Fruit fly (Drosophila melanogaster) whole organism, adult: ENCODE measurements around the gene Rab9E.
"Not testable (repeated sequence)": the region's sequence is repeated elsewhere in the genome, so short reads cannot be mapped to it uniquely, and the experiment has no call there.

Source experiments
- CG11617 ChIP-seq: fragments of 200-800 bp; sonication (Bioruptor generic); optimal IDR thresholded peaks from 2 replicates; lab custom pipeline; 2017; ENCODE audit warnings: mild to moderate bottlenecking, missing biosample characterization, missing genetic modification reagents, missing genetic modification characterization
- CG12768 ChIP-seq: fragments of 200-800 bp; sonication (Bioruptor generic); optimal IDR thresholded peaks from 2 replicates; lab custom pipeline; 2017; ENCODE audit warnings: missing biosample characterization, missing genetic modification characterization, mild to moderate bottlenecking, moderate library complexity, missing genetic modification reagents
- CG14711 ChIP-seq: fragments of 200-800 bp; sonication (Bioruptor generic); optimal IDR thresholded peaks from 2 replicates; lab custom pipeline; 2018; ENCODE audit warnings: missing biosample characterization, mild to moderate bottlenecking, missing genetic modification characterization, moderate library complexity
- CG1620 ChIP-seq: fragments of 200-800 bp; sonication (Bioruptor generic); optimal IDR thresholded peaks from 2 replicates; lab custom pipeline; 2016; ENCODE audit warnings: missing biosample characterization, missing genetic modification characterization
- CG33017 ChIP-seq: fragments of 200-800 bp; sonication (Bioruptor generic); optimal IDR thresholded peaks from 2 replicates; lab custom pipeline; 2018; ENCODE audit warnings: missing biosample characterization, mild to moderate bottlenecking, missing genetic modification characterization, moderate library complexity
- CG5204 ChIP-seq: fragments of 200-800 bp; sonication (Bioruptor generic); optimal IDR thresholded peaks from 2 replicates; lab custom pipeline; 2016; ENCODE audit warnings: missing biosample characterization, missing genetic modification characterization
- CG7045 ChIP-seq: fragments of 200-800 bp; sonication (Bioruptor generic); optimal IDR thresholded peaks from 2 replicates; lab custom pipeline; 2017; ENCODE audit warnings: missing biosample characterization, mild to moderate bottlenecking, missing genetic modification characterization
- CG7101 ChIP-seq: fragments of 200-800 bp; sonication (Bioruptor generic); optimal IDR thresholded peaks from 2 replicates; lab custom pipeline; 2018; ENCODE audit warnings: missing biosample characterization, mild to moderate bottlenecking, missing genetic modification characterization, moderate library complexity
- Clk ChIP-seq: fragments of 200-800 bp; sonication (Bioruptor generic); optimal IDR thresholded peaks from 2 replicates; lab custom pipeline; 2017; ENCODE audit warnings: missing biosample characterization, missing genetic modification characterization
- Crg-1 ChIP-seq: fragments of 200-800 bp; sonication (Bioruptor generic); optimal IDR thresholded peaks from 2 replicates; lab custom pipeline; 2016; ENCODE audit warnings: missing biosample characterization, missing genetic modification characterization
- Hr96 ChIP-seq: fragments of 200-800 bp; sonication (Bioruptor generic); optimal IDR thresholded peaks from 2 replicates; lab custom pipeline; 2016; ENCODE audit warnings: missing biosample characterization, missing genetic modification characterization
- Mnt ChIP-seq: fragments of 200-800 bp; sonication (Bioruptor generic); optimal IDR thresholded peaks from 2 replicates; lab custom pipeline; 2016; ENCODE audit warnings: missing biosample characterization, mild to moderate bottlenecking, missing genetic modification characterization
- bab1 ChIP-seq: fragments of 200-800 bp; sonication (Bioruptor generic); optimal IDR thresholded peaks from 3 replicates; lab custom pipeline; 2019; ENCODE audit warnings: missing biosample characterization, mild to moderate bottlenecking, missing genetic modification characterization, moderate library complexity
- cic ChIP-seq: fragments of 200-800 bp; sonication (Bioruptor generic); optimal IDR thresholded peaks from 2 replicates; lab custom pipeline; 2017; ENCODE audit warnings: missing biosample characterization, mild to moderate bottlenecking, missing genetic modification characterization, moderate library complexity
- cnc ChIP-seq, 2 experiments: fragments of >200 bp; optimal IDR thresholded peaks; 2 replicates each; lab custom pipeline; 2017
- kay ChIP-seq: fragments of 200-800 bp; sonication (Bioruptor generic); peaks from one replicate; lab custom pipeline; 2016; ENCODE audit warnings: missing biosample characterization, missing genetic modification characterization, borderline replicate concordance
- ovo ChIP-seq: fragments of 200-800 bp; sonication (Bioruptor generic); optimal IDR thresholded peaks from 2 replicates; lab custom pipeline; 2016; ENCODE audit warnings: missing biosample characterization, missing genetic modification characterization
- pad ChIP-seq: fragments of 200-800 bp; sonication (Bioruptor generic); optimal IDR thresholded peaks from 3 replicates; lab custom pipeline; 2017; ENCODE audit warnings: missing biosample characterization, missing genetic modification characterization, mild to moderate bottlenecking, moderate library complexity, missing genetic modification reagents
- tj ChIP-seq: fragments of 200-800 bp; sonication (Bioruptor generic); optimal IDR thresholded peaks from 3 replicates; lab custom pipeline; 2017; ENCODE audit warnings: missing biosample characterization, mild to moderate bottlenecking, missing genetic modification characterization, moderate library complexity
- toe ChIP-seq: fragments of 200-800 bp; sonication (Bioruptor generic); optimal IDR thresholded peaks from 2 replicates; lab custom pipeline; 2016; ENCODE audit warnings: missing biosample characterization, missing genetic modification characterization

Gene Rab9E

DNA sequence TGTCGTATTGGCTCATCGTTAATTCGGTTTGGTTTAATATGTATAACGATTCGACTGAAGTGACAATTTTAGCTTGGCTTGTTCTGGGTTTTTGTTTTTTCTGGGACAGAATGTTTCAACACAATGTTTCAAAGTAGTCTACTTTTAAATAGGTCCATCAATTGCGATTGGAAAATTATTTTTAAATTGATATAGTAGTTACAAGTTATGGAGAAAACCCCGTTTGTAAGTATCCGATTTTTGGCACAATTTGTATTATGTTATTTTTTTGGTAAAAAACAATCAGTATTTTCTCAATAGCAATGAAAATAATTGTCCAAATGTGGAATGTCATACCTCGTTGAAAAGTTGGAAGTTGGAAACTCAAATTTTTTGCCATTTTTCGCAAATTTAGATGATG is at the start of gene Rab9E:
TSS of gene Rab9E (minus strand) at position 101 of the 400 bp plus-strand sequence.
- not testable (repeated sequence) for TF ChIP-seq CG12768; ovo (GFP tag; lab: Kevin White, UChicago); bab1

DNA sequence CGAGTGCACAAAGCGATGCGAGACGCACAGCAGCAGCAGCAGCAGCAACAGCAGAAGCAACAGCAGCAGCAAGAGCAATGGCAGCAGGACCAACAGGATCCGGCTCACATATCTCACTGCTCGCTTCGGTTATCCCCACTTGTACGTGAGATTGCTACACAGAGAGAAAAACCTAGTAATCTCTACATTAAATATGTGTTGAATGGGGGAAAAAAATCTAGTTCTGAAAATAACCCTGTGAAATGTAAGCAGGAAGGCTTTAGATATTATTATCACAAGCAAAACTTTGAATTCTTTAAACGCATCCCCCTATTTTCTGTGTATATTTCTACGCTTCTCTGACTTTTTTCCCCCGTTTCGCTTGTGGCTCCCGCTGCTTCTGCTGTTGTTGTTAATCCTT is 36.1 kb upstream of the Rab9E start:
- TF ChIP-seq pad (GFP tag; lab: Kevin White, UChicago), result no peak

DNA sequence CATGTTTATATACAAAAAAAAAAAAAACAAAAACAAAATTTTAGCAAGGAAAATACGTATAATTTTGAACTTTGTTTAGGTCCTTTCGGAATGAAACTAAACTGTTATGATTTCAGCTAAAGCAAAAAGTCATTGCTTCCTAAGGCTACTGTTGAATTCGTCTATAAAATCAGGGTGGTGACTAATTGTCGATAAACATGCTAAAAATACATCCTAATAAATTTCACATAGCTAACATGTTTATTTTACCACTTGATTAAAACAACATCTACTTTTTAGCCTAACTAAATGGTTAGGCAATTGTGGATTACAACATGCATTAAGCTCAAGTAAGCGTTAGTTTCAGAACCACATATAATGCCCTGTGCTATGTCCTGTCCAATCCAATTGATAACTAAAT is 11.7 kb upstream of the Rab9E start, which contains the start of gene CG12637:
TSS of gene CG12637 (minus strand) at position 101 of the 400 bp plus-strand sequence.
- no peak for TF ChIP-seq toe (GFP tag; lab: Kevin White, UChicago)
- no peak for TF ChIP-seq CG14711
- TF ChIP-seq cnc (optimal IDR thresholded peaks at IDR 0.05; lab: Kevin White, UChicago), result no peak
- TF ChIP-seq CG33017, result no peak
- TF ChIP-seq cic (GFP tag; lab: Kevin White, UChicago), result no peak
- no peak for TF ChIP-seq bab1
- TF ChIP-seq ovo (GFP tag; lab: Kevin White, UChicago), result no peak
- TF ChIP-seq CG12768, result no peak
- TF ChIP-seq CG5204, result no peak
- no peak for TF ChIP-seq Hr96 (GFP tag; lab: Kevin White, UChicago)
- TF ChIP-seq pad (GFP tag; lab: Kevin White, UChicago), result no peak
- TF ChIP-seq CG7101 (tag; lab: Kevin White, UChicago), result no peak
- TF ChIP-seq kay, result no peak
- TF ChIP-seq tj (GFP tag; lab: Kevin White, UChicago), result no peak
- no peak for TF ChIP-seq CG1620 (GFP tag; lab: Kevin White, UChicago)
- no peak for TF ChIP-seq CG11617 (GFP tag; lab: Kevin White, UChicago)
- TF ChIP-seq Clk, result no peak
- no peak for TF ChIP-seq Mnt (GFP tag; lab: Kevin White, UChicago)

DNA sequence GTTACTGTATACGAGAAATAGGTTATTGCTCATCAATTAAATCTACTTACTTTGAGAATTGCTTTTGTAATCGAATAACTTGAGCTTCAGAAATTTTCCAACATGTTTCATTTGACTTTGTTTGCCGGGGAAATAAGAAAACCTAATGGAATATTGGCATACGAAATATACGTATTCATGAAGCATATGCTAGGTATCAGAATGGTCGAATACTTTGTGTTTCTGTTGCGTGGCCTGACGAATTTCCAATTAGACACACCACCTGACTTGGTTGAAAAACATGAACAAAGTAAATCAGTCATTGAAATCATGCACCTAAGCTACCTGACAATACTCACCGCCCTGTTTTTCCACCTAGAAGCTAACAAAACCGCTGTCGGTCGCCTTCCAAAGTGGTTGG is 4.3 kb downstream of the Rab9E start, which contains the start of gene CG2111:
TSS of gene CG2111 (plus strand) at position 301 of the 400 bp plus-strand sequence.
- TF ChIP-seq cnc (optimal IDR thresholded peaks at IDR 0.05; lab: Kevin White, UChicago) (no peak), cic (GFP tag; lab: Kevin White, UChicago) (no peak), Crg-1 (GFP tag; lab: Kevin White, UChicago) (no peak), Clk (no peak), CG7101 (tag; lab: Kevin White, UChicago) (no peak), CG11617 (GFP tag; lab: Kevin White, UChicago) (no peak)

DNA sequence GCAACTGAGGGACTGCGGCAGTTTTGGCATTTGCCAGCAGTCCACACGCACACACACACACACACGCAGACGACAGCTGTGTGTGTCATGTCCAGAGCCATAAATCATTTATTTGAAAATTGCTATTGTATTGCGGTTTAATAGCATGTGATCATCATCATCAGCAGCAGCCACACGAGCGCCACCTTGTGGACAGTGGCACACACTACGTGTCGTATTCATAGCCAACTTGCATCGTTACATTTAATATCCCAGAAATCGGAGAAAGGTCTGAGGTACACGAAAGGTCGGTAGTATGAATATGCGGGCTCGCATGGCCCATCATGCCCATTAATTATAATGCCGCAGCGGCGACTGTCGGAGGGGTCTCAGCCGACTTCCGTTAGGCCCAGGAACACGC is 5.4 kb downstream of the Rab9E start:
- TF ChIP-seq ovo (GFP tag; lab: Kevin White, UChicago) (no peak), CG11617 (GFP tag; lab: Kevin White, UChicago) (no peak), CG7101 (tag; lab: Kevin White, UChicago) (no peak), bab1 (no peak), CG12768 (no peak), Hr96 (GFP tag; lab: Kevin White, UChicago) (no peak)

DNA sequence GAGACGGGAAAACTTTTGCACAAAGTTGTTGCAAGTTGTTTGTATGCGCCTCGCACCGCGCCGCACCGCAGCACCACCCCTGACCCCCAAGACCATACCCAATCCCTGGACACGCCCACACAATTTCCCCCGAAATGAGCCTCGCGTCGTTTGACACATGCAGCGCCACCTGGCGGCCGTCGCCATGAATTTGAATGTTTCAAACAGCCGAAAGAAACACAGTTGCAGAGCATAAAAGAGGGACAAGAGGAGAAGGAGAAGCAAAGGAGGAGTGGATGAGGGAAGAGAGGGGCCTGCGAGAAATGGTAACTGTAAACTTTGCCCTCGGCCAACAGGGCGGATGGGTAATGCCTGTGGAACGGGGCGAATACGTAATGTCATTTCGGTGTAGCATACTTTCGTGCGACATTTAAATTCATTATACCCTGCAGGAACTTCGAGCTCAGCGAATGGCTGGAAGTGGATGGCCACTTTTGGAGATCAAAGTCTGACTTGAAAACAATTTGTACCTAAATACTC is 19.4 kb downstream of the Rab9E start:
- TF ChIP-seq toe (GFP tag; lab: Kevin White, UChicago) (no peak), CG11617 (GFP tag; lab: Kevin White, UChicago) (no peak), Mnt (GFP tag; lab: Kevin White, UChicago) (no peak), pad (GFP tag; lab: Kevin White, UChicago) (no peak), CG7045 (no peak), kay (no peak), Crg-1 (GFP tag; lab: Kevin White, UChicago) (no peak)

DNA sequence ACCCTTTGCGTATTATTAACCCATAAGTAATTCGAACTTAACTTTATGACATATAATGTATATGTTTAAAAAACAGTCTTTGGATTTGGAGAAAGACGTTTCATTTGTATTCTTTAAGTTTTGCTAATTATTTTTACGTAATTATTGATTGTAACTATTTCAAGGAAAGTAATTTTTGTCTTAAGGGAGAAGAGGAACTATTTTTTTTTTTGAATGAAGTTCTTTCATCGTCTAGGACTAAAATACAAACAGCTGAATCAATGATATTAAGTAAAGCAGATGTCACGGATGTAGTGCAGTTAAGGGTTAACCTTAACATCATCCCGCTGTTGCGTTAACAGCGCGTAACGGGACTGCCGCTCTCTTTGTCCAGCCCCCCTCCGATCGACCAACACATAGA is 32.8 kb downstream of the Rab9E start:
- peak; percentile 12 for TF ChIP-seq CG11617 (GFP tag; lab: Kevin White, UChicago)
- TF ChIP-seq CG7101 (tag; lab: Kevin White, UChicago), result peak; percentile 43
- TF ChIP-seq toe (GFP tag; lab: Kevin White, UChicago), result no peak
- TF ChIP-seq Mnt (GFP tag; lab: Kevin White, UChicago), result no peak
- TF ChIP-seq CG7045, result peak; percentile 36
- TF ChIP-seq pad (GFP tag; lab: Kevin White, UChicago), result peak; percentile 36
- TF ChIP-seq cnc (optimal IDR thresholded peaks at IDR 0.05; lab: Kevin White, UChicago), result no peak
- TF ChIP-seq Crg-1 (GFP tag; lab: Kevin White, UChicago), result no peak
- TF ChIP-seq kay, result no peak
- TF ChIP-seq CG5204, result peak; percentile 46
- no peak for TF ChIP-seq cic (GFP tag; lab: Kevin White, UChicago)
- no peak for TF ChIP-seq CG1620 (GFP tag; lab: Kevin White, UChicago)
- no peak for TF ChIP-seq ovo (GFP tag; lab: Kevin White, UChicago)
- no peak for TF ChIP-seq tj (GFP tag; lab: Kevin White, UChicago)
- TF ChIP-seq CG14711, result peak; percentile 35
- no peak for TF ChIP-seq bab1
- peak; percentile 9 for TF ChIP-seq CG33017
- no peak for TF ChIP-seq Clk
- TF ChIP-seq CG12768, result no peak
- TF ChIP-seq Hr96 (GFP tag; lab: Kevin White, UChicago), result peak; percentile 63
